Fruit fly (Drosophila melanogaster) whole organism, embryonic: Measurements from ENCODE around the gene JIL-1.

Experiments
- Aef1 ChIP-seq: fragments of 200-800 bp; sonication (Bioruptor generic); IDR thresholded peaks from 3 replicates; pipeline ENCODE4 v1.3.6; 2022; ENCODE audit warnings: missing biosample characterization, missing genetic modification characterization
- Asciz ChIP-seq: fragments of 200-800 bp; sonication (Bioruptor generic); optimal IDR thresholded peaks from 2 replicates; lab custom pipeline; 2017; ENCODE audit warnings: missing biosample characterization, mild to moderate bottlenecking, missing genetic modification characterization, missing genetic modification reagents
- BEAF-32 ChIP-seq: fragments of 200-800 bp; sonication (Bioruptor generic); optimal IDR thresholded peaks from 3 replicates; lab custom pipeline; 2017; ENCODE audit warnings: missing biosample characterization, missing genetic modification characterization, mild to moderate bottlenecking, moderate library complexity, missing genetic modification reagents
- C15 ChIP-seq: fragments of 200-800 bp; sonication (Bioruptor generic); IDR thresholded peaks from 3 replicates; pipeline ENCODE4 v1.3.6; 2022; ENCODE audit warnings: missing biosample characterization, missing genetic modification characterization
- CG10431 ChIP-seq: fragments of 200-800 bp; sonication (Bioruptor generic); optimal IDR thresholded peaks from 3 replicates; lab custom pipeline; 2018; ENCODE audit warnings: missing biosample characterization, mild to moderate bottlenecking, missing genetic modification characterization
- CG11723 ChIP-seq: fragments of 200-800 bp; sonication (Bioruptor generic); optimal IDR thresholded peaks from 2 replicates; lab custom pipeline; 2017; ENCODE audit warnings: missing biosample characterization, mild to moderate bottlenecking, missing genetic modification characterization
- CG12071 ChIP-seq: fragments of 200-800 bp; sonication (Bioruptor generic); optimal IDR thresholded peaks from 3 replicates; lab custom pipeline; 2018; ENCODE audit warnings: missing biosample characterization, mild to moderate bottlenecking, missing genetic modification characterization
- CG13894 ChIP-seq: fragments of 200-800 bp; sonication (Bioruptor generic); optimal IDR thresholded peaks from 3 replicates; lab custom pipeline; 2018; ENCODE audit warnings: missing biosample characterization, mild to moderate bottlenecking, missing genetic modification characterization, moderate library complexity
- CG14014 ChIP-seq: fragments of 200-800 bp; sonication (Bioruptor generic); IDR thresholded peaks from 2 replicates; pipeline ENCODE4 v1.3.6; 2022; ENCODE audit warnings: missing biosample characterization, missing genetic modification characterization
- CG1529 ChIP-seq: fragments of 200-800 bp; sonication (Bioruptor generic); optimal IDR thresholded peaks from 3 replicates; lab custom pipeline; 2018; ENCODE audit warnings: missing biosample characterization, missing genetic modification characterization
- CG15601 ChIP-seq: fragments of 200-800 bp; sonication (Bioruptor generic); optimal IDR thresholded peaks from 3 replicates; lab custom pipeline; 2019; ENCODE audit warnings: missing biosample characterization, mild to moderate bottlenecking, missing genetic modification characterization, moderate library complexity
- CG17359 ChIP-seq: fragments of 200-800 bp; sonication (Bioruptor generic); optimal IDR thresholded peaks from 3 replicates; lab custom pipeline; 2018; ENCODE audit warnings: missing biosample characterization, mild to moderate bottlenecking, missing genetic modification characterization, moderate library complexity
- CG2116 ChIP-seq: fragments of 200-800 bp; sonication (Bioruptor generic); optimal IDR thresholded peaks from 3 replicates; lab custom pipeline; 2018; ENCODE audit warnings: missing biosample characterization, mild to moderate bottlenecking, missing genetic modification characterization
- CG2889 ChIP-seq: fragments of 200-800 bp; sonication (Bioruptor generic); IDR thresholded peaks from 3 replicates; pipeline ENCODE4 v1.3.6; 2022; ENCODE audit warnings: missing biosample characterization, missing genetic modification characterization
- CG32767 ChIP-seq: fragments of 200-800 bp; sonication (Bioruptor generic); IDR thresholded peaks from 2 replicates; pipeline ENCODE4 v1.3.6; 2022; ENCODE audit warnings: missing biosample characterization, missing genetic modification characterization
- CG33557 ChIP-seq: fragments of 200-800 bp; sonication (Bioruptor generic); optimal IDR thresholded peaks from 2 replicates; lab custom pipeline; 2019; ENCODE audit warnings: missing biosample characterization, mild to moderate bottlenecking, missing genetic modification characterization, moderate library complexity
- CG5180 ChIP-seq: fragments of 200-800 bp; sonication (Bioruptor generic); optimal IDR thresholded peaks from 3 replicates; lab custom pipeline; 2017; ENCODE audit warnings: missing biosample characterization, missing genetic modification characterization, mild to moderate bottlenecking, moderate library complexity, missing genetic modification reagents
- CG6854 ChIP-seq: fragments of 200-800 bp; sonication (Bioruptor generic); optimal IDR thresholded peaks from 3 replicates; lab custom pipeline; 2017; ENCODE audit warnings: missing biosample characterization, mild to moderate bottlenecking, missing genetic modification characterization
- CG8388 ChIP-seq: fragments of 200-800 bp; sonication (Bioruptor generic); optimal IDR thresholded peaks from 2 replicates; lab custom pipeline; 2019; ENCODE audit warnings: missing biosample characterization, mild to moderate bottlenecking, missing genetic modification characterization, moderate library complexity
- CG8765 ChIP-seq: fragments of 200-800 bp; sonication (Bioruptor generic); IDR thresholded peaks from 2 replicates; pipeline ENCODE4 v1.3.6; 2022; ENCODE audit warnings: missing biosample characterization, missing genetic modification characterization
- CG9876 ChIP-seq: fragments of 200-800 bp; sonication (Bioruptor generic); optimal IDR thresholded peaks from 2 replicates; lab custom pipeline; 2016; ENCODE audit warnings: missing biosample characterization, missing genetic modification characterization
- CG9932 ChIP-seq: fragments of 200-800 bp; sonication (Bioruptor generic); IDR thresholded peaks from 2 replicates; pipeline ENCODE4 v1.3.6; 2022; ENCODE audit warnings: missing biosample characterization, missing genetic modification characterization
- Ets97D ChIP-seq: fragments of 200-800 bp; sonication (Bioruptor generic); optimal IDR thresholded peaks from 3 replicates; lab custom pipeline; 2016; ENCODE audit warnings: missing biosample characterization, missing genetic modification characterization
- HLH3B ChIP-seq: fragments of 200-800 bp; sonication (Bioruptor generic); IDR thresholded peaks from 2 replicates; pipeline ENCODE4 v1.3.6; 2022; ENCODE audit warnings: missing biosample characterization, missing genetic modification characterization
- HLH4C ChIP-seq: fragments of 200-800 bp; sonication (Bioruptor generic); IDR thresholded peaks from 3 replicates; pipeline ENCODE4 v1.3.6; 2022; ENCODE audit warnings: missing biosample characterization, missing genetic modification characterization; ENCODE audit not compliant: partially characterized antibody
- HLH54F ChIP-seq: fragments of 200-800 bp; sonication (Bioruptor generic); optimal IDR thresholded peaks from 3 replicates; lab custom pipeline; 2016; ENCODE audit warnings: missing biosample characterization, missing genetic modification characterization
- HmgD ChIP-seq: fragments of 200-800 bp; sonication (Bioruptor generic); optimal IDR thresholded peaks from 3 replicates; lab custom pipeline; 2016; ENCODE audit warnings: missing biosample characterization, missing genetic modification characterization
- Kr ChIP-seq: fragments of 200-800 bp; sonication (Bioruptor generic); optimal IDR thresholded peaks from 2 replicates; lab custom pipeline; 2017; ENCODE audit warnings: missing biosample characterization, mild to moderate bottlenecking, missing genetic modification characterization
- Optix ChIP-seq: fragments of 200-800 bp; sonication (Bioruptor generic); IDR thresholded peaks from 3 replicates; pipeline ENCODE4 v1.3.6; 2022; ENCODE audit warnings: missing biosample characterization, missing genetic modification characterization
- Ravus ChIP-seq: fragments of 200-800 bp; sonication (Bioruptor generic); IDR thresholded peaks from 2 replicates; pipeline ENCODE4 v1.3.6; 2022; ENCODE audit warnings: missing biosample characterization, missing genetic modification characterization
- ap ChIP-seq: fragments of 200-800 bp; sonication (Bioruptor generic); IDR thresholded peaks from 2 replicates; pipeline ENCODE4 v1.3.6; 2022; ENCODE audit warnings: missing biosample characterization, missing genetic modification characterization
- chif ChIP-seq, 2 experiments: fragments of 200-800 bp; sonication (Bioruptor generic); optimal IDR thresholded peaks; 3 replicates each; lab custom pipeline; 2016; ENCODE audit warnings: missing biosample characterization in 2 of 2, missing genetic modification characterization in 2 of 2
- chm ChIP-seq: fragments of 200-800 bp; sonication (Bioruptor generic); IDR thresholded peaks from 2 replicates; pipeline ENCODE4 v1.3.6; 2022; ENCODE audit warnings: missing biosample characterization, missing genetic modification characterization
- dm ChIP-seq: fragments of 200-800 bp; sonication (Bioruptor generic); optimal IDR thresholded peaks from 3 replicates; lab custom pipeline; 2016; ENCODE audit warnings: missing biosample characterization, missing genetic modification characterization
- fd3F ChIP-seq: fragments of 200-800 bp; sonication (Bioruptor generic); optimal IDR thresholded peaks from 2 replicates; lab custom pipeline; 2018; ENCODE audit warnings: missing biosample characterization, mild to moderate bottlenecking, missing genetic modification characterization, moderate library complexity
- fu2 ChIP-seq: fragments of 200-800 bp; sonication (Bioruptor generic); optimal IDR thresholded peaks from 2 replicates; lab custom pipeline; 2016; ENCODE audit warnings: missing biosample characterization, missing genetic modification characterization
- gce ChIP-seq: fragments of 200-800 bp; sonication (Bioruptor generic); IDR thresholded peaks from 3 replicates; pipeline ENCODE4 v1.3.6; 2022; ENCODE audit warnings: missing biosample characterization, missing genetic modification characterization
- grn ChIP-seq: fragments of 200-800 bp; sonication (Bioruptor generic); optimal IDR thresholded peaks from 3 replicates; lab custom pipeline; 2017; ENCODE audit warnings: missing biosample characterization, missing genetic modification characterization
- her ChIP-seq: fragments of 200-800 bp; sonication (Bioruptor generic); optimal IDR thresholded peaks from 2 replicates; lab custom pipeline; 2016; ENCODE audit warnings: missing biosample characterization, missing genetic modification characterization
- kah ChIP-seq: fragments of 200-800 bp; sonication (Bioruptor generic); optimal IDR thresholded peaks from 2 replicates; lab custom pipeline; 2018; ENCODE audit warnings: missing biosample characterization, mild to moderate bottlenecking, missing genetic modification characterization
- lmd ChIP-seq: fragments of 200-800 bp; sonication (Bioruptor generic); IDR thresholded peaks from 2 replicates; pipeline ENCODE4 v1.3.6; 2022; ENCODE audit warnings: missing biosample characterization, missing genetic modification characterization
- lola ChIP-seq, 3 experiments: fragments of >200 bp in 2 of 3; fragments of 200-800 bp in 1 of 3; sonication (Bioruptor generic) in 1 of 3; optimal IDR thresholded peaks; 2 replicates each; lab custom pipeline; 2017 to 2019; ENCODE audit warnings: missing biosample characterization in 3 of 3, missing genetic modification characterization in 3 of 3, mild to moderate bottlenecking in 1 of 3, moderate library complexity in 1 of 3
- mam ChIP-seq: fragments of 200-800 bp; sonication (Bioruptor generic); optimal IDR thresholded peaks from 3 replicates; lab custom pipeline; 2016; ENCODE audit warnings: missing biosample characterization, missing genetic modification characterization
- oc ChIP-seq: fragments of 200-800 bp; sonication (Bioruptor generic); optimal IDR thresholded peaks from 2 replicates; lab custom pipeline; 2018; ENCODE audit warnings: missing biosample characterization, mild to moderate bottlenecking, missing genetic modification characterization, moderate library complexity
- peb ChIP-seq: fragments of 200-800 bp; sonication (Bioruptor generic); IDR thresholded peaks from 2 replicates; pipeline ENCODE4 v1.3.6; 2022; ENCODE audit warnings: missing biosample characterization, missing genetic modification characterization
- sens-2 ChIP-seq: fragments of 200-800 bp; sonication (Bioruptor generic); IDR thresholded peaks from 2 replicates; pipeline ENCODE4 v1.3.6; 2022; ENCODE audit warnings: missing biosample characterization, missing genetic modification characterization
- slbo ChIP-seq: fragments of 200-800 bp; sonication (Bioruptor generic); IDR thresholded peaks from 2 replicates; pipeline ENCODE4 v1.3.6; 2022; ENCODE audit warnings: missing biosample characterization, missing genetic modification characterization
- tio ChIP-seq: fragments of 200-800 bp; sonication (Bioruptor generic); optimal IDR thresholded peaks from 2 replicates; lab custom pipeline; 2017; ENCODE audit warnings: missing biosample characterization, missing genetic modification characterization, inconsistent platforms
- wdn ChIP-seq: fragments of 200-800 bp; sonication (Bioruptor generic); IDR thresholded peaks from 2 replicates; pipeline ENCODE4 v1.3.6; 2022; ENCODE audit warnings: missing biosample characterization, missing genetic modification characterization
- zen2 ChIP-seq: fragments of 200-800 bp; sonication (Bioruptor generic); IDR thresholded peaks from 3 replicates; pipeline ENCODE4 v1.3.6; 2022; ENCODE audit warnings: missing biosample characterization, missing genetic modification characterization; ENCODE audit not compliant: partially characterized antibody

Gene JIL-1

DNA sequence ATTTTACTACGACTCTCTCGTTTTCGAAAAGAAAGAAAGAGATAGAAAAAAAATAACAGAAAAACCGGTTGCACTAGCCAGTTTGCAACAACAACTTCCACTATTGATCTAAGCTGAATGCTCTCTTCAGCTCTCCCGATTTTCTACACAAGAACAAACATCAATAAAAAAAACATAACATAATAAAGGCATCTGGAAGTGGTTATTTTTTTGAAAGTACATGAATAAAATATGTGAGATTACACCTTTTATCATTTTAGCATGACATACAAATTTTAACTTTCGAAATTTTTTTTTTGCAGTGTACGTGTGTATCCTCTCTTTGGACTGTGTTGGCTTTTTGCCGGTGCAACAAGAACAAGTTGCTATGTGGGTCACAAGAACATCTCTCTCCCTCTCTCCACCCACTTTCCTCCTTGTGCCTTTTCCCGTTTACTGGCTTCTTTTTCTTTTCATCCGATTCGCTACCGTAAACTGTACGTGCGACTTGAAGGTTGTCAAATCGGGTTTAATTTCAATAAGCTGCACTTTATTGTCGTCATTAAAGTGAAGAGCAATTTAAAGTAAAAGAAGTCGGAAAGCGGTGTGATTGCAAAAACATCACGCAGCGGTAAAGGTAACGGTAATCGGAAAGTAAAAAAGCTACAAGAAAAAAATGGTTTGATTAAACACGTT, 8.3 kb downstream of the JIL-1 start:
- TF ChIP-seq CG6854 = peak; percentile 84
- TF ChIP-seq gce (GFP tag; lab: Robert Waterston, UW) = peak; percentile 97
- TF ChIP-seq oc = peak; percentile 98
- peak; percentile 91 for TF ChIP-seq fu2 (GFP tag; lab: Kevin White, UChicago)
- peak; percentile 93 for TF ChIP-seq kah
- peak in 1 of 3 experiments; percentile 98 for TF ChIP-seq lola (GFP tag; optimal IDR thresholded peaks at IDR 0.05; lab: Kevin White, UChicago)
- peak; percentile 95 for TF ChIP-seq tio (GFP tag; lab: Kevin White, UChicago)
- peak; percentile 88 for TF ChIP-seq CG5180 (GFP tag; lab: Kevin White, UChicago)
- peak; percentile 92 for TF ChIP-seq slbo (GFP tag; lab: Robert Waterston, UW)
- peak; percentile 98 for TF ChIP-seq Asciz
- peak; percentile 82 for TF ChIP-seq HmgD (GFP tag; lab: Kevin White, UChicago)
- peak; percentile 95 for TF ChIP-seq lmd (GFP tag; lab: Robert Waterston, UW)
- peak; percentile 91 for TF ChIP-seq HLH54F
- TF ChIP-seq CG32767 = peak; percentile 97
- TF ChIP-seq CG2889 (GFP tag; lab: Robert Waterston, UW) = peak; percentile 88
- TF ChIP-seq CG11723 (GFP tag; lab: Kevin White, UChicago) = peak; percentile 94
- peak; percentile 78 for TF ChIP-seq grn (GFP tag; lab: Kevin White, UChicago)
- TF ChIP-seq Optix = peak; percentile 86; the same call in 2 of the 3 replicates
- peak; percentile 84 for TF ChIP-seq wdn
- TF ChIP-seq chm (GFP tag; lab: Robert Waterston, UW) = peak; percentile 99
- TF ChIP-seq CG14014 (GFP tag; lab: Robert Waterston, UW) = peak; percentile 95
- TF ChIP-seq Kr (GFP tag; lab: Kevin White, UChicago) = peak; percentile 82
- peak; percentile 97 for TF ChIP-seq ap (GFP tag; lab: Robert Waterston, UW)
- TF ChIP-seq CG12071 = peak; percentile 94
- peak; percentile 88 for TF ChIP-seq Ets97D (GFP tag; lab: Kevin White, UChicago)
- TF ChIP-seq Ravus = peak; percentile 80
- TF ChIP-seq CG8765 (GFP tag; lab: Robert Waterston, UW) = peak; percentile 87
- TF ChIP-seq CG10431 (GFP tag; lab: Kevin White, UChicago) = peak; percentile 89
- TF ChIP-seq dm (GFP tag; lab: Kevin White, UChicago) = peak; percentile 94
- peak; percentile 91 for TF ChIP-seq peb (GFP tag; lab: Robert Waterston, UW)
- peak; percentile 84 for TF ChIP-seq CG2116 (GFP tag; lab: Kevin White, UChicago)
- no peak for TF ChIP-seq CG13894 (tag; lab: Kevin White, UChicago)
- peak; percentile 97 for TF ChIP-seq CG17359 (tag; lab: Kevin White, UChicago)
- peak; percentile 97 for TF ChIP-seq CG33557 (GFP tag; lab: Kevin White, UChicago)
- no peak for TF ChIP-seq zen2 (GFP tag; lab: Robert Waterston, UW)
- peak; percentile 90 for TF ChIP-seq her (GFP tag; lab: Kevin White, UChicago)
- TF ChIP-seq BEAF-32 (GFP tag; lab: Kevin White, UChicago) = peak; percentile 5
- TF ChIP-seq HLH4C (GFP tag; lab: Robert Waterston, UW) = no peak
- TF ChIP-seq CG1529 (GFP tag; lab: Kevin White, UChicago) = peak; percentile 97
- peak; percentile 97 for TF ChIP-seq CG8388 (GFP tag; lab: Kevin White, UChicago)
- peak; percentile 94 for TF ChIP-seq Aef1 (GFP tag; lab: Robert Waterston, UW)
- TF ChIP-seq mam (GFP tag; lab: Kevin White, UChicago) = peak; percentile 92
- TF ChIP-seq CG9932 (GFP tag; lab: Robert Waterston, UW) = peak; percentile 80
- TF ChIP-seq CG15601 = peak; percentile 98
- peak; percentile 98 for TF ChIP-seq chif (GFP tag; optimal IDR thresholded peaks at IDR 0.05; lab: Kevin White, UChicago)
- TF ChIP-seq HLH3B (GFP tag; lab: Robert Waterston, UW) = peak; percentile 98
- TF ChIP-seq sens-2 = peak; percentile 97
- peak; percentile 89 for TF ChIP-seq CG9876 (GFP tag; lab: Kevin White, UChicago)
- peak; percentile 89 for TF ChIP-seq fd3F (GFP tag; lab: Kevin White, UChicago)
- peak; percentile 81 for TF ChIP-seq C15
